Fruit fly (Drosophila melanogaster) whole organism, pupa: Measurements from ENCODE around the gene Evi5.

Source experiments
- CG17806 ChIP-seq: fragments of 200-800 bp; sonication (Bioruptor generic); optimal IDR thresholded peaks from 2 replicates; lab custom pipeline; 2018; ENCODE audit warnings: missing biosample characterization, mild to moderate bottlenecking, missing genetic modification characterization, moderate library complexity
- CG32121 ChIP-seq: fragments of 200-800 bp; sonication (Bioruptor generic); IDR thresholded peaks from 2 replicates; pipeline ENCODE4 v1.3.6; 2022; ENCODE audit warnings: missing biosample characterization, missing genetic modification characterization
- CG8159 ChIP-seq: fragments of 200-800 bp; sonication (Bioruptor generic); optimal IDR thresholded peaks from 3 replicates; lab custom pipeline; 2018; ENCODE audit warnings: missing biosample characterization, mild to moderate bottlenecking, missing genetic modification characterization, moderate library complexity
- D1 ChIP-seq: fragments of 200-800 bp; sonication (Bioruptor generic); optimal IDR thresholded peaks from 2 replicates; lab custom pipeline; 2018; ENCODE audit warnings: missing biosample characterization, mild to moderate bottlenecking, missing genetic modification characterization, moderate library complexity
- fd96Ca ChIP-seq: fragments of 200-800 bp; sonication (Bioruptor generic); IDR thresholded peaks from 3 replicates; pipeline ENCODE4 v1.3.6; 2022; ENCODE audit warnings: missing biosample characterization, missing genetic modification characterization
- gl ChIP-seq: fragments of 200-800 bp; sonication (Bioruptor generic); optimal IDR thresholded peaks from 2 replicates; lab custom pipeline; 2018; ENCODE audit warnings: missing biosample characterization, mild to moderate bottlenecking, missing genetic modification characterization

DNA sequence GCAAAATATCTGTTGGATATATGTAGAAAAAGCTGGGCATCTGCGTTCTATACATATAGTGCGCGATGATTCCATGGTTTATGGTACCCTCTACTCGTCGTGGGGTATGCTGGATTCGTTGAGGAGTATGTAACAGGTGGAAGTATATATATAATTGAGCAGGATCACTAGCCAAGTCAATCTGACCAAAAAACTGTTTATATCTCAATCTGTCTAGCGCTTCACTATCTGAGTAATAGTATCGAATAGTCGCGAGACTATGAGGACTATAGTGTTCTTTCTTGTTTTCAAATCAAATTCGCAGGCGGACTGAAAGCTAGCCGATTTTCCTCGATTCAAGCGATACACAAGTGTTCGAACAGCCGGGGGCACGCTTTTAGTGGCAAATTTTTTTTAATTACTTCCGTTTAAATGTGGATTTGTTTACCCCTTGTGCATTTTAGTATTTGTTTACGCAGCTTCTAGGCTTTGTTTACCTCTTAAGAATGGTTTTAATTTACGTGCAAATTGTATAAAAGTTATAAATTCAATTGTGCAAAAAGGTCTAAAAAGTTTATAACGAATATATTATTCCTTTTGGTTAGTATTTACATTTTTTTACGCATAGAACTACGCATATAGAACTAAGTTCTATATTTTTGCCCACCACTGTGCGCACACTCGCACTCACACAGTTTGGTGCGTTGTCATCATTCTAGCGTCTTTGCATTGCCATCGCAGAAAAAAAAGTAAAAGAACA is 63.4 kb downstream of the Evi5 start:
- peak; percentile 88 for TF ChIP-seq CG32121 (GFP tag; lab: Robert Waterston, UW)
- TF ChIP-seq gl (tag; lab: Kevin White, UChicago), result no peak
- TF ChIP-seq CG17806 (tag; lab: Kevin White, UChicago), result peak; percentile 46
- no peak for TF ChIP-seq D1 (tag; lab: Kevin White, UChicago)
- TF ChIP-seq fd96Ca (GFP tag; lab: Robert Waterston, UW), result peak; percentile 95
- peak; percentile 50 for TF ChIP-seq CG8159
